Fruit fly (Drosophila melanogaster) whole organism, embryonic: ENCODE measurements around the gene Pdzd8.

ENCODE experiments used
- CG10274 ChIP-seq: fragments of 200-800 bp; sonication (Bioruptor generic); optimal IDR thresholded peaks from 3 replicates; lab custom pipeline; 2017; ENCODE audit warnings: missing biosample characterization, mild to moderate bottlenecking, missing genetic modification characterization
- CG11504 ChIP-seq: fragments of 200-800 bp; sonication (Bioruptor generic); optimal IDR thresholded peaks from 3 replicates; lab custom pipeline; 2019; ENCODE audit warnings: missing biosample characterization, mild to moderate bottlenecking, missing genetic modification characterization, moderate library complexity
- CG11560 ChIP-seq: fragments of 200-800 bp; sonication (Bioruptor generic); IDR thresholded peaks from 3 replicates; pipeline ENCODE4 v1.3.6; 2022; ENCODE audit warnings: missing biosample characterization, missing genetic modification characterization
- CG1233 ChIP-seq: fragments of 200-800 bp; sonication (Bioruptor generic); optimal IDR thresholded peaks from 4 replicates; lab custom pipeline; 2018; ENCODE audit warnings: missing biosample characterization, mild to moderate bottlenecking, missing genetic modification characterization
- CG12744 ChIP-seq: fragments of 200-800 bp; sonication (Bioruptor generic); optimal IDR thresholded peaks from 2 replicates; lab custom pipeline; 2016; ENCODE audit warnings: missing biosample characterization, missing genetic modification characterization
- CG13287 ChIP-seq: fragments of 200-800 bp; sonication (Bioruptor generic); IDR thresholded peaks from 2 replicates; pipeline ENCODE4 v1.3.6; 2022; ENCODE audit warnings: missing biosample characterization, missing genetic modification characterization; ENCODE audit not compliant: partially characterized antibody
- CG13296 ChIP-seq: fragments of 200-800 bp; sonication (Bioruptor generic); optimal IDR thresholded peaks from 3 replicates; lab custom pipeline; 2018; ENCODE audit warnings: missing biosample characterization, mild to moderate bottlenecking, missing genetic modification characterization
- CG14014 ChIP-seq: fragments of 200-800 bp; sonication (Bioruptor generic); IDR thresholded peaks from 2 replicates; pipeline ENCODE4 v1.3.6; 2022; ENCODE audit warnings: missing biosample characterization, missing genetic modification characterization
- CG1602 ChIP-seq: fragments of 200-800 bp; sonication (Bioruptor generic); optimal IDR thresholded peaks from 3 replicates; lab custom pipeline; 2016; ENCODE audit warnings: missing biosample characterization, missing genetic modification characterization
- CG17186 ChIP-seq: fragments of 200-800 bp; sonication (Bioruptor generic); optimal IDR thresholded peaks from 3 replicates; lab custom pipeline; 2017; ENCODE audit warnings: missing biosample characterization, missing genetic modification reagents, missing genetic modification characterization
- CG17359 ChIP-seq: fragments of 200-800 bp; sonication (Bioruptor generic); optimal IDR thresholded peaks from 3 replicates; lab custom pipeline; 2018; ENCODE audit warnings: missing biosample characterization, mild to moderate bottlenecking, missing genetic modification characterization, moderate library complexity
- CG17802 ChIP-seq: fragments of 200-800 bp; sonication (Bioruptor generic); optimal IDR thresholded peaks from 2 replicates; lab custom pipeline; 2018; ENCODE audit warnings: missing biosample characterization, mild to moderate bottlenecking, missing genetic modification characterization, moderate library complexity
- CG2129 ChIP-seq: fragments of 200-800 bp; sonication (Bioruptor generic); IDR thresholded peaks from 2 replicates; pipeline ENCODE4 v1.3.6; 2022; ENCODE audit warnings: missing biosample characterization, missing genetic modification characterization; ENCODE audit not compliant: partially characterized antibody
- CG2199 ChIP-seq: fragments of 200-800 bp; sonication (Bioruptor generic); IDR thresholded peaks from 3 replicates; pipeline ENCODE4 v1.3.6; 2022; ENCODE audit warnings: missing biosample characterization, missing genetic modification characterization
- CG2202 ChIP-seq: fragments of 200-800 bp; sonication (Bioruptor generic); optimal IDR thresholded peaks from 2 replicates; lab custom pipeline; 2018; ENCODE audit warnings: missing biosample characterization, mild to moderate bottlenecking, missing genetic modification characterization
- CG31441 ChIP-seq: fragments of 200-800 bp; sonication (Bioruptor generic); IDR thresholded peaks from 2 replicates; pipeline ENCODE4 v1.3.6; 2022; ENCODE audit warnings: missing biosample characterization, missing genetic modification characterization
- CG3847 ChIP-seq: fragments of 200-800 bp; sonication (Bioruptor generic); IDR thresholded peaks from 2 replicates; pipeline ENCODE4 v1.3.6; 2022; ENCODE audit warnings: missing biosample characterization, missing genetic modification characterization
- CG4360 ChIP-seq: fragments of 200-800 bp; sonication (Bioruptor generic); IDR thresholded peaks from 2 replicates; pipeline ENCODE4 v1.3.6; 2022; ENCODE audit warnings: missing biosample characterization, missing genetic modification characterization
- CG4404 ChIP-seq: fragments of 200-800 bp; sonication (Bioruptor generic); IDR thresholded peaks from 2 replicates; pipeline ENCODE4 v1.3.6; 2022; ENCODE audit warnings: missing biosample characterization, missing genetic modification characterization
- CG6272 ChIP-seq: fragments of 200-800 bp; sonication (Bioruptor generic); IDR thresholded peaks from 2 replicates; pipeline ENCODE4 v1.3.6; 2022; ENCODE audit warnings: missing biosample characterization, missing genetic modification characterization
- CG6813 ChIP-seq: fragments of 200-800 bp; sonication (Bioruptor generic); optimal IDR thresholded peaks from 2 replicates; lab custom pipeline; 2017; ENCODE audit warnings: missing biosample characterization, missing genetic modification characterization, mild to moderate bottlenecking, moderate library complexity, missing genetic modification reagents
- CG7556 ChIP-seq: fragments of 200-800 bp; sonication (Bioruptor generic); optimal IDR thresholded peaks from 2 replicates; lab custom pipeline; 2017; ENCODE audit warnings: missing biosample characterization, mild to moderate bottlenecking, missing genetic modification characterization
- CG7839 ChIP-seq: fragments of 200-800 bp; sonication (Bioruptor generic); optimal IDR thresholded peaks from 3 replicates; lab custom pipeline; 2018; ENCODE audit warnings: missing biosample characterization, mild to moderate bottlenecking, missing genetic modification characterization, moderate library complexity
- CG8478 ChIP-seq: fragments of >200 bp; optimal IDR thresholded peaks from 2 replicates; lab custom pipeline; 2018
- Elba2 ChIP-seq: fragments of 200-800 bp; sonication (Bioruptor generic); optimal IDR thresholded peaks from 3 replicates; lab custom pipeline; 2016; ENCODE audit warnings: missing biosample characterization, missing genetic modification characterization
- Ets65A ChIP-seq: fragments of 200-800 bp; sonication (Bioruptor generic); peaks from one replicate; lab custom pipeline; 2016; ENCODE audit warnings: missing biosample characterization, missing genetic modification characterization
- Gug ChIP-seq: fragments of 200-800 bp; sonication (Bioruptor generic); IDR thresholded peaks from 4 replicates; pipeline ENCODE4 v1.3.6; 2022; ENCODE audit warnings: missing biosample characterization, missing genetic modification characterization
- HLH3B ChIP-seq: fragments of 200-800 bp; sonication (Bioruptor generic); IDR thresholded peaks from 2 replicates; pipeline ENCODE4 v1.3.6; 2022; ENCODE audit warnings: missing biosample characterization, missing genetic modification characterization
- Hmx ChIP-seq: fragments of 200-800 bp; sonication (Bioruptor generic); optimal IDR thresholded peaks from 2 replicates; lab custom pipeline; 2016; ENCODE audit warnings: missing biosample characterization, missing genetic modification characterization
- Nf-YB ChIP-seq: fragments of 200-800 bp; sonication (Bioruptor generic); optimal IDR thresholded peaks from 3 replicates; lab custom pipeline; 2019; ENCODE audit warnings: missing biosample characterization, mild to moderate bottlenecking, missing genetic modification characterization, moderate library complexity
- Nf-YC ChIP-seq: fragments of 200-800 bp; optimal IDR thresholded peaks from 3 replicates; lab custom pipeline; 2019; ENCODE audit warnings: missing biosample characterization, mild to moderate bottlenecking, missing genetic modification characterization, moderate library complexity
- Oaz ChIP-seq: fragments of 200-800 bp; sonication (Bioruptor generic); IDR thresholded peaks from 2 replicates; pipeline ENCODE4 v1.3.6; 2022; ENCODE audit warnings: missing biosample characterization, missing genetic modification characterization
- Sox102F ChIP-seq: fragments of 200-800 bp; sonication (Bioruptor generic); optimal IDR thresholded peaks from 2 replicates; lab custom pipeline; 2018; ENCODE audit warnings: missing biosample characterization, mild to moderate bottlenecking, missing genetic modification characterization, moderate library complexity
- ato ChIP-seq: fragments of 200-800 bp; sonication (Bioruptor generic); IDR thresholded peaks from 2 replicates; pipeline ENCODE4 v1.3.6; 2022; ENCODE audit warnings: missing biosample characterization, missing genetic modification characterization; ENCODE audit not compliant: partially characterized antibody
- bab2 ChIP-seq: fragments of 200-800 bp; sonication (Bioruptor generic); optimal IDR thresholded peaks from 2 replicates; lab custom pipeline; 2016; ENCODE audit warnings: missing biosample characterization, missing genetic modification characterization
- bigmax ChIP-seq: fragments of 200-800 bp; sonication (Bioruptor generic); optimal IDR thresholded peaks from 2 replicates; lab custom pipeline; 2018; ENCODE audit warnings: missing biosample characterization, mild to moderate bottlenecking, missing genetic modification characterization
- ems ChIP-seq: fragments of 200-800 bp; sonication (Bioruptor generic); optimal IDR thresholded peaks from 3 replicates; lab custom pipeline; 2016; ENCODE audit warnings: missing biosample characterization, missing genetic modification characterization
- gce ChIP-seq: fragments of 200-800 bp; sonication (Bioruptor generic); IDR thresholded peaks from 3 replicates; pipeline ENCODE4 v1.3.6; 2022; ENCODE audit warnings: missing biosample characterization, missing genetic modification characterization
- grn ChIP-seq: fragments of 200-800 bp; sonication (Bioruptor generic); optimal IDR thresholded peaks from 3 replicates; lab custom pipeline; 2017; ENCODE audit warnings: missing biosample characterization, missing genetic modification characterization
- gro ChIP-seq: fragments of 200-800 bp; sonication (Bioruptor generic); optimal IDR thresholded peaks from 2 replicates; lab custom pipeline; 2016; ENCODE audit warnings: missing biosample characterization, missing genetic modification characterization
- h ChIP-seq: fragments of >200 bp; optimal IDR thresholded peaks from 2 replicates; lab custom pipeline; 2017
- hkb ChIP-seq, 2 experiments: fragments of 200-800 bp in 1 of 2; fragments of >200 bp in 1 of 2; sonication (Bioruptor generic) in 1 of 2; IDR thresholded peaks in 1 of 2; optimal IDR thresholded peaks in 1 of 2; 2 replicates each; pipeline versions ENCODE4 v1.3.6 to Lab custom; 2017 to 2022; ENCODE audit warnings: missing biosample characterization in 1 of 2, missing genetic modification characterization in 1 of 2
- insv ChIP-seq, 2 experiments: fragments of 200-800 bp; sonication (Bioruptor generic); optimal IDR thresholded peaks; 3 replicates each; lab custom pipeline; 2016 to 2018; ENCODE audit warnings: missing biosample characterization in 2 of 2, missing genetic modification characterization in 2 of 2
- lab ChIP-seq: fragments of 200-800 bp; sonication (Bioruptor generic); optimal IDR thresholded peaks from 3 replicates; lab custom pipeline; 2017; ENCODE audit warnings: missing biosample characterization, missing genetic modification characterization, mild to moderate bottlenecking, moderate library complexity, missing genetic modification reagents
- lbe ChIP-seq: fragments of 200-800 bp; sonication (Bioruptor generic); optimal IDR thresholded peaks from 2 replicates; lab custom pipeline; 2016; ENCODE audit warnings: missing biosample characterization, mild to moderate bottlenecking, missing genetic modification characterization
- mirr ChIP-seq: fragments of 200-800 bp; sonication (Bioruptor generic); optimal IDR thresholded peaks from 3 replicates; lab custom pipeline; 2018; ENCODE audit warnings: missing biosample characterization, mild to moderate bottlenecking, missing genetic modification characterization
- repo ChIP-seq: fragments of 200-800 bp; sonication (Bioruptor generic); optimal IDR thresholded peaks from 2 replicates; lab custom pipeline; 2016; ENCODE audit warnings: missing biosample characterization, missing genetic modification characterization
- sim ChIP-seq: fragments of 200-800 bp; sonication (Bioruptor generic); IDR thresholded peaks from 2 replicates; pipeline ENCODE4 v1.3.6; 2022; ENCODE audit warnings: missing biosample characterization, missing genetic modification characterization
- sug ChIP-seq: fragments of 200-800 bp; optimal IDR thresholded peaks from 2 replicates; lab custom pipeline; 2019; ENCODE audit warnings: missing biosample characterization, mild to moderate bottlenecking, missing genetic modification characterization, moderate library complexity
- vnd ChIP-seq: fragments of 200-800 bp; sonication (Bioruptor generic); IDR thresholded peaks from 3 replicates; pipeline ENCODE4 v1.3.6; 2022; ENCODE audit warnings: missing biosample characterization, missing genetic modification characterization; ENCODE audit not compliant: partially characterized antibody
- wdn ChIP-seq: fragments of 200-800 bp; sonication (Bioruptor generic); IDR thresholded peaks from 2 replicates; pipeline ENCODE4 v1.3.6; 2022; ENCODE audit warnings: missing biosample characterization, missing genetic modification characterization
- zfh1 ChIP-seq: fragments of 200-800 bp; sonication (Bioruptor generic); IDR thresholded peaks from 3 replicates; pipeline ENCODE4 v1.3.6; 2022; ENCODE audit warnings: missing biosample characterization, missing genetic modification characterization

Gene Pdzd8

dm6 chrX:11885356-11885755 lies 45.3 kb downstream of the Pdzd8 start (continued):
- TF ChIP-seq lbe (no peak), sug (tag; lab: Kevin White, UChicago) (peak; percentile 47), CG2202 (tag; lab: Kevin White, UChicago) (no peak), CG11504 (no peak), Elba2 (GFP tag; lab: Kevin White, UChicago) (no peak), CG7839 (tag; lab: Kevin White, UChicago) (peak; percentile 20), sim (no peak), Sox102F (GFP tag; lab: Kevin White, UChicago) (peak; percentile 44), CG17186 (no peak), repo (GFP tag; lab: Kevin White, UChicago) (no peak), CG2129 (no peak), zfh1 (GFP tag; lab: Robert Waterston, UW) (no peak), Nf-YC (tag; lab: Kevin White, UChicago) (peak; percentile 35), CG1602 (GFP tag; lab: Kevin White, UChicago) (no peak), CG17359 (peak; percentile 37), CG11560 (no peak; the same call in 2 of the 3 replicates), ems (GFP tag; lab: Kevin White, UChicago) (no peak), HLH3B (GFP tag; lab: Robert Waterston, UW) (peak; percentile 10; the same call in 1 of the 2 replicates), Oaz (GFP tag; lab: Robert Waterston, UW) (0 out of 2 replicates have a peak, but pooled peaks have one; percentile 10), lab (GFP tag; lab: Kevin White, UChicago) (peak; percentile 61), ato (GFP tag; lab: Robert Waterston, UW) (no peak), CG6813 (GFP tag; lab: Kevin White, UChicago) (peak; percentile 27), CG31441 (0 out of 2 replicates have a peak, but pooled peaks have one; percentile 33), bab2 (GFP tag; lab: Kevin White, UChicago) (no peak), CG13296 (GFP tag; lab: Kevin White, UChicago) (peak; percentile 69), Hmx (GFP tag; lab: Kevin White, UChicago) (no peak), grn (no peak), bigmax (GFP tag; lab: Kevin White, UChicago) (no peak), Gug (GFP tag; lab: Robert Waterston, UW) (no peak), vnd (GFP tag; lab: Robert Waterston, UW) (no peak), CG12744 (no peak), CG10274 (GFP tag; lab: Kevin White, UChicago) (no peak), mirr (GFP tag; lab: Kevin White, UChicago) (peak; percentile 37), gro (no peak), CG4360 (GFP tag; lab: Robert Waterston, UW) (no peak), Ets65A (no peak), hkb (optimal IDR thresholded peaks at IDR 0.05; lab: Kevin White, UChicago) (no peak), hkb (GFP tag; IDR thresholded peaks at IDR 0.05; lab: Robert Waterston, UW) (peak; percentile 55), CG8478 (lab: Kevin White, UChicago) (no peak), insv (GFP tag; optimal IDR thresholded peaks at IDR 0.05; lab: Kevin White, UChicago) (no peak), wdn (no peak), CG4404 (no peak), Nf-YB (no peak), CG1233 (GFP tag; lab: Kevin White, UChicago) (no peak), CG3847 (GFP tag; lab: Robert Waterston, UW) (peak; percentile 48), CG14014 (no peak), CG17802 (no peak), CG6272 (GFP tag; lab: Robert Waterston, UW) (no peak), CG2199 (GFP tag; lab: Robert Waterston, UW) (peak; percentile 34; the same call in 1 of the 3 replicates), CG7556 (peak; percentile 53), CG13287 (GFP tag; lab: Robert Waterston, UW) (no peak), h (lab: Kevin White, UChicago) (no peak), gce (no peak)
